Worm (Caenorhabditis elegans) whole organism, L3 larva: ENCODE data around the gene K08F8.7.

Experiments used
- R02D3.7 ChIP-seq: fragments of 150-350 bp; optimal IDR thresholded peaks from 2 replicates; lab custom pipeline; 2014; ENCODE audit warnings: missing biosample characterization, missing genetic modification characterization
- ZK546.5 ChIP-seq: sonication (generic microtip); optimal IDR thresholded peaks from 2 replicates; lab custom pipeline; 2017; ENCODE audit warnings: missing biosample characterization, missing genetic modification characterization
- ceh-16 ChIP-seq: sonication (generic microtip); optimal IDR thresholded peaks from 2 replicates; lab custom pipeline; 2017; ENCODE audit warnings: missing biosample characterization, missing genetic modification characterization
- ceh-28 ChIP-seq: fragments of 150-350 bp; optimal IDR thresholded peaks from 2 replicates; lab custom pipeline; 2014; ENCODE audit warnings: missing biosample characterization, missing genetic modification reagents, missing genetic modification characterization
- ceh-82 ChIP-seq: fragments of 150-350 bp; optimal IDR thresholded peaks from 2 replicates; lab custom pipeline; 2014; ENCODE audit warnings: missing biosample characterization, missing genetic modification characterization
- ceh-9 ChIP-seq: sonication (generic microtip); optimal IDR thresholded peaks from 2 replicates; lab custom pipeline; 2018; ENCODE audit warnings: missing biosample characterization, missing genetic modification characterization
- daf-12 ChIP-seq: fragments of 150-350 bp; optimal IDR thresholded peaks from 2 replicates; lab custom pipeline; 2014; ENCODE audit warnings: missing biosample characterization, missing genetic modification reagents, missing genetic modification characterization
- egl-27 ChIP-seq: sonication (generic microtip); optimal IDR thresholded peaks from 4 replicates; lab custom pipeline; 2017; ENCODE audit warnings: missing biosample characterization, missing genetic modification reagents, missing genetic modification characterization
- elt-1 ChIP-seq: fragments of 150-350 bp; optimal IDR thresholded peaks from 2 replicates; lab custom pipeline; 2014; ENCODE audit warnings: missing biosample characterization, missing genetic modification characterization
- elt-2 ChIP-seq: sonication (generic microtip); optimal IDR thresholded peaks from 2 replicates; lab custom pipeline; 2016; ENCODE audit warnings: missing genetic modification reagents, mild to moderate bottlenecking, missing genetic modification characterization, missing compliant biosample characterization
- elt-3 ChIP-seq, 3 experiments: fragments of 150-350 bp in 1 of 3; sonication (generic microtip) in 2 of 3; optimal IDR thresholded peaks; 2 replicates in 2 of 3; 4 replicates in 1 of 3; lab custom pipeline; 2014 to 2017; ENCODE audit warnings: missing biosample characterization in 3 of 3, missing genetic modification characterization in 3 of 3
- eor-1 ChIP-seq, 2 experiments: fragments of 150-350 bp; optimal IDR thresholded peaks; 2 replicates each; lab custom pipeline; 2014 to 2018; ENCODE audit warnings: missing biosample characterization in 2 of 2, missing genetic modification characterization in 2 of 2
- fkh-10 ChIP-seq: sonication (generic microtip); optimal IDR thresholded peaks from 2 replicates; lab custom pipeline; 2017; ENCODE audit warnings: missing biosample characterization, missing genetic modification reagents, missing genetic modification characterization
- fos-1 ChIP-seq: fragments of 150-350 bp; optimal IDR thresholded peaks from 2 replicates; lab custom pipeline; 2014; ENCODE audit warnings: missing biosample characterization, missing genetic modification characterization
- lin-15B ChIP-seq: fragments of 150-350 bp; optimal IDR thresholded peaks from 2 replicates; lab custom pipeline; 2014; ENCODE audit warnings: missing biosample characterization, missing genetic modification characterization
- lin-39 ChIP-seq: fragments of 150-350 bp; optimal IDR thresholded peaks from 2 replicates; lab custom pipeline; 2018; ENCODE audit warnings: missing biosample characterization, missing genetic modification reagents, missing genetic modification characterization
- lsy-12 ChIP-seq: sonication (generic microtip); optimal IDR thresholded peaks from 2 replicates; lab custom pipeline; 2016; ENCODE audit warnings: mild to moderate bottlenecking, missing genetic modification characterization, missing compliant biosample characterization
- mml-1 ChIP-seq: fragments of 150-350 bp; sonication (generic microtip); optimal IDR thresholded peaks from 3 replicates; lab custom pipeline; 2014; ENCODE audit warnings: missing biosample characterization, missing genetic modification characterization
- nfya-1 ChIP-seq: sonication (generic microtip); optimal IDR thresholded peaks from 2 replicates; lab custom pipeline; 2017; ENCODE audit warnings: missing genetic modification characterization, mild to moderate bottlenecking, missing compliant biosample characterization, antibody characterized with exemption, moderate library complexity; ENCODE audit not compliant: insufficient read depth
- nhr-11 ChIP-seq: fragments of 150-350 bp; optimal IDR thresholded peaks from 2 replicates; lab custom pipeline; 2014; ENCODE audit warnings: missing biosample characterization, missing genetic modification characterization
- nhr-12 ChIP-seq: fragments of 150-350 bp; optimal IDR thresholded peaks from 2 replicates; lab custom pipeline; 2014; ENCODE audit warnings: missing biosample characterization, missing genetic modification characterization
- nhr-23 ChIP-seq: fragments of 150-350 bp; optimal IDR thresholded peaks from 2 replicates; lab custom pipeline; 2014; ENCODE audit warnings: missing biosample characterization, missing genetic modification reagents, missing genetic modification characterization
- nhr-237 ChIP-seq: fragments of 150-350 bp; optimal IDR thresholded peaks from 2 replicates; lab custom pipeline; 2014; ENCODE audit warnings: missing biosample characterization, missing genetic modification characterization
- nhr-25 ChIP-seq: sonication (generic microtip); optimal IDR thresholded peaks from 2 replicates; lab custom pipeline; 2017; ENCODE audit warnings: missing biosample characterization, missing genetic modification characterization
- nhr-28 ChIP-seq: fragments of 150-350 bp; optimal IDR thresholded peaks from 2 replicates; lab custom pipeline; 2014; ENCODE audit warnings: missing biosample characterization, missing genetic modification characterization
- nhr-43 ChIP-seq: sonication (generic microtip); optimal IDR thresholded peaks from 2 replicates; lab custom pipeline; 2016; ENCODE audit warnings: mild to moderate bottlenecking, missing genetic modification characterization, missing compliant biosample characterization; ENCODE audit not compliant: poor library complexity, severe bottlenecking
- nhr-67 ChIP-seq: fragments of 150-350 bp; optimal IDR thresholded peaks from 2 replicates; lab custom pipeline; 2014; ENCODE audit warnings: missing biosample characterization, missing genetic modification characterization
- nhr-76 ChIP-seq: fragments of 150-350 bp; sonication (generic microtip); optimal IDR thresholded peaks from 5 replicates; lab custom pipeline; 2014; ENCODE audit warnings: missing biosample characterization, missing genetic modification characterization
- pha-4 ChIP-seq: fragments of 150-350 bp; optimal IDR thresholded peaks from 2 replicates; lab custom pipeline; 2014; ENCODE audit warnings: missing biosample characterization, missing genetic modification reagents, missing genetic modification characterization
- pqm-1 ChIP-seq: fragments of 150-350 bp; optimal IDR thresholded peaks from 2 replicates; lab custom pipeline; 2017; ENCODE audit warnings: missing biosample characterization, missing genetic modification characterization, inconsistent platforms
- sea-2 ChIP-seq: fragments of 150-350 bp; sonication (generic microtip); optimal IDR thresholded peaks from 4 replicates; lab custom pipeline; 2014; ENCODE audit warnings: missing biosample characterization, missing genetic modification reagents, missing genetic modification characterization
- skn-1 ChIP-seq: fragments of 150-350 bp; optimal IDR thresholded peaks from 2 replicates; lab custom pipeline; 2014; ENCODE audit warnings: missing biosample characterization, missing genetic modification characterization
- tbx-2 ChIP-seq: sonication (generic microtip); optimal IDR thresholded peaks from 2 replicates; lab custom pipeline; 2016; ENCODE audit warnings: mild to moderate bottlenecking, missing genetic modification characterization, missing compliant biosample characterization
- unc-39 ChIP-seq: sonication (generic microtip); optimal IDR thresholded peaks from 4 replicates; lab custom pipeline; 2017; ENCODE audit warnings: missing biosample characterization, missing genetic modification characterization
- ztf-4 ChIP-seq: fragments of 150-350 bp; optimal IDR thresholded peaks from 2 replicates; lab custom pipeline; 2014; ENCODE audit warnings: missing biosample characterization, missing genetic modification characterization

Gene K08F8.7

ce11 chrII:8763367-8763766, 8.2 kb upstream of the K08F8.7 start:
- no peak for TF ChIP-seq pqm-1 (tag; lab: Kevin White, UChicago)
- TF ChIP-seq ceh-9 = no peak
- no peak for TF ChIP-seq sea-2 (GFP tag; lab: Kevin White, UChicago)
- TF ChIP-seq ceh-28 (tag; lab: Kevin White, UChicago) = no peak
- no peak for TF ChIP-seq lin-15B (tag; lab: Kevin White, UChicago)
- no peak for TF ChIP-seq pha-4
- no peak for TF ChIP-seq unc-39 (tag; lab: Kevin White, UChicago)
- TF ChIP-seq, all 47 proteins: peak for 0

- peak; percentile 56 for TF ChIP-seq elt-2
- TF ChIP-seq ceh-16 (tag; lab: Kevin White, UChicago) = no peak
- no peak for TF ChIP-seq nhr-11 (tag; lab: Kevin White, UChicago)
- no peak for TF ChIP-seq tbx-2
- no peak for TF ChIP-seq lsy-12 (tag; lab: Kevin White, UChicago)
- peak; percentile 20 for TF ChIP-seq pha-4
Observed at ce11 chrII:8761739-8762138, 6.6 kb upstream of the K08F8.7 start.

DNA sequence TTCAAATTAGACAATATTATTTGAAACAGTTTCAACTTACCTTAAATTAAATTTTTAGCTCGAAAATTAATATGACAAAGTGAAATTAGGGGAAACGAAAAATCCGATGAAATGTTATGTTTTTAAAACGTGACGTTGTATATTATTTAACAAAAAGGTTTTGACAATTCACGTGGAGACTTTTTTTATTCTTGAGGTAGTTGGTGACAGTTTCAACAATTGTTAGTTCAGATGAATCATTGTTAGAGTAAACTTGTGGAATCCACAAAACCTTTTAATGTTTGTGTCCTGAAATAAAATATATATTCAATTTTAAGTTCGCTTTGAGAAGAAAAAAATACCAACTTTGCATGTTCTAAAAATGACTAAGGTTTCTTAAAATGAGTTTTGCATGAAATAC, 4.3 kb upstream of the K08F8.7 start, which contains the start of gene fut-1:
TSS of gene fut-1 (minus strand) at position 101 of the 400 bp plus-strand sequence.
- no peak for TF ChIP-seq pha-4
- no peak for TF ChIP-seq unc-39 (tag; lab: Kevin White, UChicago)
- no peak for TF ChIP-seq nhr-23 (tag; lab: Kevin White, UChicago)
- no peak for TF ChIP-seq ceh-28 (tag; lab: Kevin White, UChicago)
- TF ChIP-seq fkh-10 (GFP tag; lab: Kevin White, UChicago) = no peak
- no peak for TF ChIP-seq nhr-11 (tag; lab: Kevin White, UChicago)
- no peak for TF ChIP-seq egl-27 (tag; lab: Kevin White, UChicago)
- TF ChIP-seq ceh-9 = no peak
- no peak for TF ChIP-seq nhr-237 (tag; lab: Kevin White, UChicago)
- no peak for TF ChIP-seq lin-39 (tag; lab: Kevin White, UChicago)
- no peak for TF ChIP-seq ztf-4 (tag; lab: Kevin White, UChicago)

- TF ChIP-seq nhr-237 (tag; lab: Kevin White, UChicago) = no peak
- TF ChIP-seq fkh-10 (GFP tag; lab: Kevin White, UChicago) = no peak
- TF ChIP-seq nhr-28 (tag; lab: Kevin White, UChicago) = no peak
- TF ChIP-seq elt-2 = no peak
- no peak for TF ChIP-seq elt-3 (tag; optimal IDR thresholded peaks at IDR 0.05; lab: Kevin White, UChicago)
- no peak for TF ChIP-seq ZK546.5
- no peak for TF ChIP-seq nhr-67 (tag; lab: Kevin White, UChicago)
- TF ChIP-seq unc-39 (tag; lab: Kevin White, UChicago) = no peak
Observed at ce11 chrII:8751686-8752085, 3.5 kb downstream of the K08F8.7 start, which contains the start of gene atf-2. TSS of gene atf-2 (plus strand) at chrII:8751986.

ce11 chrII:8751042-8751441, 4.1 kb downstream of the K08F8.7 start:
- TF ChIP-seq R02D3.7 (tag; lab: Kevin White, UChicago) (no peak), elt-3 (tag; optimal IDR thresholded peaks at IDR 0.05; lab: Kevin White, UChicago) (peak in 1 of 3 experiments; percentile 54), nhr-23 (tag; lab: Kevin White, UChicago) (peak; percentile 97), nhr-237 (tag; lab: Kevin White, UChicago) (no peak), nhr-25 (tag; lab: Kevin White, UChicago) (peak; percentile 81), nhr-43 (tag; lab: Kevin White, UChicago) (peak; percentile 66), ceh-82 (tag; lab: Kevin White, UChicago) (no peak), fos-1 (peak; percentile 38)

- TF ChIP-seq nhr-23 (tag; lab: Kevin White, UChicago) = peak; percentile 13
- no peak for TF ChIP-seq nhr-12 (tag; lab: Kevin White, UChicago)
- TF ChIP-seq skn-1 = no peak
- no peak for TF ChIP-seq fos-1
- no peak for TF ChIP-seq nhr-76 (tag; lab: Kevin White, UChicago)
- no peak for TF ChIP-seq mml-1 (tag; lab: Kevin White, UChicago)
- no peak for TF ChIP-seq ZK546.5
- no peak for TF ChIP-seq daf-12 (tag; lab: Kevin White, UChicago)
- TF ChIP-seq R02D3.7 (tag; lab: Kevin White, UChicago) = no peak
- TF ChIP-seq nfya-1 (tag; lab: Kevin White, UChicago) = no peak
- TF ChIP-seq lin-15B (tag; lab: Kevin White, UChicago) = no peak
- TF ChIP-seq pha-4 = no peak
- no peak for TF ChIP-seq eor-1 (tag; optimal IDR thresholded peaks at IDR 0.05; lab: Kevin White, UChicago)
- TF ChIP-seq nhr-237 (tag; lab: Kevin White, UChicago) = no peak
- peak; percentile 79 for TF ChIP-seq elt-1 (tag; lab: Kevin White, UChicago)
Observed at ce11 chrII:8750056-8750455, 5.1 kb downstream of the K08F8.7 start.
